Worm (Caenorhabditis elegans) whole organism, L3 larva: ENCODE results near the gene W04G3.11.
A peak's percentile ranks its signal among the peaks of the same experiment; 100 is the strongest.

Source experiments
- R02D3.7 ChIP-seq: fragments of 150-350 bp; optimal IDR thresholded peaks from 2 replicates; lab custom pipeline; 2014; ENCODE audit warnings: missing biosample characterization, missing genetic modification characterization
- ZK546.5 ChIP-seq: sonication (generic microtip); optimal IDR thresholded peaks from 2 replicates; lab custom pipeline; 2017; ENCODE audit warnings: missing biosample characterization, missing genetic modification characterization
- aly-2 ChIP-seq: fragments of 150-350 bp; optimal IDR thresholded peaks from 2 replicates; lab custom pipeline; 2014; ENCODE audit warnings: missing biosample characterization, missing genetic modification characterization
- ama-1 ChIP-seq: fragments of 150-350 bp; optimal IDR thresholded peaks from 2 replicates; lab custom pipeline; 2018
- ceh-16 ChIP-seq: sonication (generic microtip); optimal IDR thresholded peaks from 2 replicates; lab custom pipeline; 2017; ENCODE audit warnings: missing biosample characterization, missing genetic modification characterization
- ceh-28 ChIP-seq: fragments of 150-350 bp; optimal IDR thresholded peaks from 2 replicates; lab custom pipeline; 2014; ENCODE audit warnings: missing biosample characterization, missing genetic modification reagents, missing genetic modification characterization
- daf-12 ChIP-seq: fragments of 150-350 bp; optimal IDR thresholded peaks from 2 replicates; lab custom pipeline; 2014; ENCODE audit warnings: missing biosample characterization, missing genetic modification reagents, missing genetic modification characterization
- egl-27 ChIP-seq: sonication (generic microtip); optimal IDR thresholded peaks from 4 replicates; lab custom pipeline; 2017; ENCODE audit warnings: missing biosample characterization, missing genetic modification reagents, missing genetic modification characterization
- egl-5 ChIP-seq: fragments of 150-350 bp; optimal IDR thresholded peaks from 2 replicates; lab custom pipeline; 2017; ENCODE audit warnings: missing biosample characterization, missing genetic modification reagents, missing genetic modification characterization, inconsistent platforms
- elt-2 ChIP-seq: sonication (generic microtip); optimal IDR thresholded peaks from 2 replicates; lab custom pipeline; 2016; ENCODE audit warnings: missing genetic modification reagents, mild to moderate bottlenecking, missing genetic modification characterization, missing compliant biosample characterization
- elt-3 ChIP-seq, 3 experiments: fragments of 150-350 bp in 1 of 3; sonication (generic microtip) in 2 of 3; optimal IDR thresholded peaks; 2 replicates in 2 of 3; 4 replicates in 1 of 3; lab custom pipeline; 2014 to 2017; ENCODE audit warnings: missing biosample characterization in 3 of 3, missing genetic modification characterization in 3 of 3
- eor-1 ChIP-seq, 2 experiments: fragments of 150-350 bp; optimal IDR thresholded peaks; 2 replicates each; lab custom pipeline; 2014 to 2018; ENCODE audit warnings: missing biosample characterization in 2 of 2, missing genetic modification characterization in 2 of 2
- fkh-10 ChIP-seq: sonication (generic microtip); optimal IDR thresholded peaks from 2 replicates; lab custom pipeline; 2017; ENCODE audit warnings: missing biosample characterization, missing genetic modification reagents, missing genetic modification characterization
- hmg-11 ChIP-seq: sonication (generic microtip); optimal IDR thresholded peaks from 2 replicates; lab custom pipeline; 2016; ENCODE audit warnings: missing genetic modification characterization, missing compliant biosample characterization
- jun-1 ChIP-seq: fragments of 150-350 bp; optimal IDR thresholded peaks from 2 replicates; lab custom pipeline; 2014; ENCODE audit warnings: missing biosample characterization, missing genetic modification reagents, missing genetic modification characterization
- lin-15B ChIP-seq: fragments of 150-350 bp; optimal IDR thresholded peaks from 2 replicates; lab custom pipeline; 2014; ENCODE audit warnings: missing biosample characterization, missing genetic modification characterization
- lin-39 ChIP-seq: fragments of 150-350 bp; optimal IDR thresholded peaks from 2 replicates; lab custom pipeline; 2018; ENCODE audit warnings: missing biosample characterization, missing genetic modification reagents, missing genetic modification characterization
- lsy-12 ChIP-seq: sonication (generic microtip); optimal IDR thresholded peaks from 2 replicates; lab custom pipeline; 2016; ENCODE audit warnings: mild to moderate bottlenecking, missing genetic modification characterization, missing compliant biosample characterization
- mml-1 ChIP-seq: fragments of 150-350 bp; sonication (generic microtip); optimal IDR thresholded peaks from 3 replicates; lab custom pipeline; 2014; ENCODE audit warnings: missing biosample characterization, missing genetic modification characterization
- nhr-12 ChIP-seq: fragments of 150-350 bp; optimal IDR thresholded peaks from 2 replicates; lab custom pipeline; 2014; ENCODE audit warnings: missing biosample characterization, missing genetic modification characterization
- nhr-23 ChIP-seq: fragments of 150-350 bp; optimal IDR thresholded peaks from 2 replicates; lab custom pipeline; 2014; ENCODE audit warnings: missing biosample characterization, missing genetic modification reagents, missing genetic modification characterization
- nhr-237 ChIP-seq: fragments of 150-350 bp; optimal IDR thresholded peaks from 2 replicates; lab custom pipeline; 2014; ENCODE audit warnings: missing biosample characterization, missing genetic modification characterization
- nhr-25 ChIP-seq: sonication (generic microtip); optimal IDR thresholded peaks from 2 replicates; lab custom pipeline; 2017; ENCODE audit warnings: missing biosample characterization, missing genetic modification characterization
- nhr-28 ChIP-seq: fragments of 150-350 bp; optimal IDR thresholded peaks from 2 replicates; lab custom pipeline; 2014; ENCODE audit warnings: missing biosample characterization, missing genetic modification characterization
- nhr-43 ChIP-seq: sonication (generic microtip); optimal IDR thresholded peaks from 2 replicates; lab custom pipeline; 2016; ENCODE audit warnings: mild to moderate bottlenecking, missing genetic modification characterization, missing compliant biosample characterization; ENCODE audit not compliant: poor library complexity, severe bottlenecking
- nhr-67 ChIP-seq: fragments of 150-350 bp; optimal IDR thresholded peaks from 2 replicates; lab custom pipeline; 2014; ENCODE audit warnings: missing biosample characterization, missing genetic modification characterization
- nhr-76 ChIP-seq: fragments of 150-350 bp; sonication (generic microtip); optimal IDR thresholded peaks from 5 replicates; lab custom pipeline; 2014; ENCODE audit warnings: missing biosample characterization, missing genetic modification characterization
- nhr-77 ChIP-seq: fragments of 150-350 bp; optimal IDR thresholded peaks from 2 replicates; lab custom pipeline; 2014; ENCODE audit warnings: missing biosample characterization, missing genetic modification characterization
- pha-4 ChIP-seq: fragments of 150-350 bp; optimal IDR thresholded peaks from 2 replicates; lab custom pipeline; 2014; ENCODE audit warnings: missing biosample characterization, missing genetic modification reagents, missing genetic modification characterization
- pqm-1 ChIP-seq: fragments of 150-350 bp; optimal IDR thresholded peaks from 2 replicates; lab custom pipeline; 2017; ENCODE audit warnings: missing biosample characterization, missing genetic modification characterization, inconsistent platforms
- skn-1 ChIP-seq: fragments of 150-350 bp; optimal IDR thresholded peaks from 2 replicates; lab custom pipeline; 2014; ENCODE audit warnings: missing biosample characterization, missing genetic modification characterization
- unc-39 ChIP-seq: sonication (generic microtip); optimal IDR thresholded peaks from 4 replicates; lab custom pipeline; 2017; ENCODE audit warnings: missing biosample characterization, missing genetic modification characterization
- unc-62 ChIP-seq: fragments of 150-350 bp; sonication (generic microtip); optimal IDR thresholded peaks from 4 replicates; lab custom pipeline; 2014; ENCODE audit warnings: missing biosample characterization, missing genetic modification reagents, missing genetic modification characterization
- zag-1 ChIP-seq: fragments of 150-350 bp; optimal IDR thresholded peaks from 2 replicates; lab custom pipeline; 2014; ENCODE audit warnings: missing biosample characterization, missing genetic modification characterization
- ztf-11 ChIP-seq: fragments of 150-350 bp; optimal IDR thresholded peaks from 2 replicates; lab custom pipeline; 2014; ENCODE audit warnings: missing biosample characterization, missing genetic modification characterization
- ztf-4 ChIP-seq: fragments of 150-350 bp; optimal IDR thresholded peaks from 2 replicates; lab custom pipeline; 2014; ENCODE audit warnings: missing biosample characterization, missing genetic modification characterization

The W04G3.11 gene

ce11 chrX:11097343-11097742, 8.3 kb downstream of the W04G3.11 start:
- TF ChIP-seq skn-1 (tag; lab: Kevin White, UChicago) (no peak), elt-2 (tag; lab: Kevin White, UChicago) (no peak), elt-3 (tag; optimal IDR thresholded peaks at IDR 0.05; lab: Kevin White, UChicago) (no peak), fkh-10 (GFP tag; lab: Kevin White, UChicago) (no peak), nhr-237 (tag; lab: Kevin White, UChicago) (no peak), pha-4 (tag; lab: Kevin White, UChicago) (no peak), unc-62 (GFP tag; lab: Kevin White, UChicago) (no peak), nhr-77 (no peak), nhr-67 (tag; lab: Kevin White, UChicago) (no peak), R02D3.7 (tag; lab: Kevin White, UChicago) (no peak), ztf-4 (tag; lab: Kevin White, UChicago) (no peak), hmg-11 (tag; lab: Kevin White, UChicago) (no peak), nhr-76 (no peak), egl-27 (no peak), ceh-16 (tag; lab: Kevin White, UChicago) (no peak), zag-1 (tag; lab: Kevin White, UChicago) (no peak), daf-12 (tag; lab: Kevin White, UChicago) (no peak), nhr-23 (tag; lab: Kevin White, UChicago) (no peak), lin-39 (no peak), lsy-12 (tag; lab: Kevin White, UChicago) (no peak)

ce11 chrX:11098086-11098485, 9.1 kb downstream of the W04G3.11 start, which contains the start of gene W02H3.3:
Gene W02H3.3, minus strand, starts transcription at chrX:11098186.
- TF ChIP-seq ama-1 (lab: Kevin White, UChicago) (no peak), nhr-43 (tag; lab: Kevin White, UChicago) (no peak), R02D3.7 (tag; lab: Kevin White, UChicago) (no peak), nhr-28 (tag; lab: Kevin White, UChicago) (no peak), mml-1 (no peak), hmg-11 (tag; lab: Kevin White, UChicago) (no peak), nhr-23 (tag; lab: Kevin White, UChicago) (no peak), aly-2 (tag; lab: Kevin White, UChicago) (no peak), daf-12 (tag; lab: Kevin White, UChicago) (no peak), zag-1 (tag; lab: Kevin White, UChicago) (no peak), nhr-25 (tag; lab: Kevin White, UChicago) (no peak), lin-15B (tag; lab: Kevin White, UChicago) (no peak), ceh-28 (tag; lab: Kevin White, UChicago) (no peak), eor-1 (tag; optimal IDR thresholded peaks at IDR 0.05; lab: Kevin White, UChicago) (no peak), jun-1 (tag; lab: Kevin White, UChicago) (no peak), egl-5 (tag; lab: Kevin White, UChicago) (no peak), nhr-237 (tag; lab: Kevin White, UChicago) (no peak)

- TF ChIP-seq nhr-23 (tag; lab: Kevin White, UChicago) (no peak), elt-2 (tag; lab: Kevin White, UChicago) (no peak), ZK546.5 (tag; lab: Kevin White, UChicago) (no peak), ztf-11 (tag; lab: Kevin White, UChicago) (no peak), nhr-12 (no peak), unc-39 (tag; lab: Kevin White, UChicago) (no peak), ztf-4 (tag; lab: Kevin White, UChicago) (no peak), nhr-28 (tag; lab: Kevin White, UChicago) (no peak), egl-5 (tag; lab: Kevin White, UChicago) (no peak), egl-27 (no peak)
These were observed 14.2 kb downstream of the W04G3.11 start for ce11 chrX:11103173-11103572.

ce11 chrX:11104883-11105629, 16.1 kb downstream of the W04G3.11 start, which contains the start of gene W02H3.1:
Gene W02H3.1, minus strand, starts transcription at chrX:11105460.
- peak; percentile 31 for TF ChIP-seq pqm-1 (tag; lab: Kevin White, UChicago)
- peak; percentile 49 for TF ChIP-seq elt-2 (tag; lab: Kevin White, UChicago)
- TF ChIP-seq R02D3.7 (tag; lab: Kevin White, UChicago) = no peak
- TF ChIP-seq ztf-4 (tag; lab: Kevin White, UChicago) = no peak
